Worm (Caenorhabditis elegans) whole organism, early embryonic: ENCODE data around the gene C16D9.5.

Experiments
- B0310.2 ChIP-seq: sonication (generic microtip); optimal IDR thresholded peaks from 2 replicates; lab custom pipeline; 2016; ENCODE audit warnings: mild to moderate bottlenecking, missing genetic modification characterization, missing compliant biosample characterization
- F13C5.2 ChIP-seq: sonication (generic microtip); optimal IDR thresholded peaks from 2 replicates; lab custom pipeline; 2017; ENCODE audit warnings: mild to moderate bottlenecking, missing genetic modification characterization, inconsistent platforms, missing compliant biosample characterization
- aly-1 ChIP-seq: sonication (generic microtip); optimal IDR thresholded peaks from 2 replicates; lab custom pipeline; 2016; ENCODE audit warnings: missing genetic modification characterization, missing compliant biosample characterization
- ama-1 ChIP-seq: fragments of 150-350 bp; optimal IDR thresholded peaks from 2 replicates; lab custom pipeline; 2014
- ceh-13 ChIP-seq: fragments of 200-800 bp; sonication (Bioruptor generic); optimal IDR thresholded peaks from 2 replicates; lab custom pipeline; 2018; ENCODE audit warnings: mild to moderate bottlenecking, missing genetic modification characterization, missing compliant biosample characterization
- ets-7 ChIP-seq: sonication (generic microtip); optimal IDR thresholded peaks from 2 replicates; lab custom pipeline; 2016; ENCODE audit warnings: missing genotype, missing genetic modification characterization, missing compliant biosample characterization
- pes-1 ChIP-seq: fragments of 200-800 bp; sonication (Bioruptor generic); IDR thresholded peaks from 2 replicates; pipeline ENCODE4 v1.3.6; 2022; ENCODE audit warnings: missing genetic modification reagents, missing genetic modification characterization, missing compliant biosample characterization
- tra-4 ChIP-seq: sonication (generic microtip); optimal IDR thresholded peaks from 2 replicates; lab custom pipeline; 2017; ENCODE audit warnings: missing genetic modification characterization, missing compliant biosample characterization

ce11 chrV:8198994-8199393 lies 46.4 kb downstream of the C16D9.5 start, which contains the start of gene F20D6.11:
- TF ChIP-seq pes-1 (GFP tag; lab: Robert Waterston, UW) (no peak), ceh-13 (GFP tag; lab: Kevin White, UChicago) (no peak), tra-4 (tag; lab: Kevin White, UChicago) (no peak), B0310.2 (no peak), F13C5.2 (tag; lab: Kevin White, UChicago) (no peak), ama-1 (lab: Kevin White, UChicago) (no peak), ets-7 (tag; lab: Kevin White, UChicago) (no peak), aly-1 (tag; lab: Kevin White, UChicago) (no peak)
